Fruit fly (Drosophila melanogaster) whole organism, embryonic: ENCODE measurements around the gene CG42541.

Experiments
- CG1233 ChIP-seq: fragments of 200-800 bp; sonication (Bioruptor generic); optimal IDR thresholded peaks from 4 replicates; lab custom pipeline; 2018; ENCODE audit warnings: missing biosample characterization, mild to moderate bottlenecking, missing genetic modification characterization
- CG2678 ChIP-seq: fragments of 200-800 bp; sonication (Bioruptor generic); optimal IDR thresholded peaks from 3 replicates; lab custom pipeline; 2019; ENCODE audit warnings: missing biosample characterization, mild to moderate bottlenecking, missing genetic modification characterization, moderate library complexity
- ERR ChIP-seq: fragments of 200-800 bp; sonication (Bioruptor generic); optimal IDR thresholded peaks from 2 replicates; lab custom pipeline; 2016; ENCODE audit warnings: missing biosample characterization, missing genetic modification characterization
- Poxn ChIP-seq: fragments of 200-800 bp; sonication (Bioruptor generic); IDR thresholded peaks from 2 replicates; pipeline ENCODE4 v1.3.6; 2022; ENCODE audit warnings: missing biosample characterization, missing genetic modification characterization
- fd96Cb ChIP-seq: fragments of 200-800 bp; sonication (Bioruptor generic); optimal IDR thresholded peaks from 2 replicates; lab custom pipeline; 2018; ENCODE audit warnings: missing biosample characterization, mild to moderate bottlenecking, missing genetic modification characterization, moderate library complexity
- gcm2 ChIP-seq: fragments of 200-800 bp; sonication (Bioruptor generic); optimal IDR thresholded peaks from 2 replicates; lab custom pipeline; 2016; ENCODE audit warnings: missing biosample characterization, missing genetic modification characterization
- h ChIP-seq: fragments of >200 bp; optimal IDR thresholded peaks from 2 replicates; lab custom pipeline; 2017
- psq ChIP-seq: fragments of 200-800 bp; sonication (Bioruptor generic); optimal IDR thresholded peaks from 2 replicates; lab custom pipeline; 2017; ENCODE audit warnings: missing biosample characterization, missing genetic modification characterization
- unc-4 ChIP-seq: fragments of 200-800 bp; sonication (Bioruptor generic); IDR thresholded peaks from 2 replicates; pipeline ENCODE4 v1.3.6; 2022; ENCODE audit warnings: missing biosample characterization, missing genetic modification characterization; ENCODE audit not compliant: partially characterized antibody
- wor ChIP-seq: fragments of 200-800 bp; sonication (Bioruptor generic); IDR thresholded peaks from 2 replicates; pipeline ENCODE4 v1.3.6; 2022; ENCODE audit warnings: missing biosample characterization, missing genetic modification characterization

- TF ChIP-seq fd96Cb (tag; lab: Kevin White, UChicago): no peak
- TF ChIP-seq Poxn (GFP tag; lab: Robert Waterston, UW): no peak
- no peak for TF ChIP-seq ERR
- no peak for TF ChIP-seq wor (GFP tag; lab: Robert Waterston, UW)
- peak; percentile 46; the same call in 1 of the 2 replicates for TF ChIP-seq unc-4 (GFP tag; lab: Robert Waterston, UW)
- no peak for TF ChIP-seq CG1233
- no peak for TF ChIP-seq gcm2 (GFP tag; lab: Kevin White, UChicago)
- no peak for TF ChIP-seq CG2678
- TF ChIP-seq psq: no peak
- no peak for TF ChIP-seq h (lab: Kevin White, UChicago)
Measured at dm6 chrX:3964965-3965420, 34.6 kb upstream of the CG42541 start, which contains the start of gene lva.
